Fruit fly (Drosophila melanogaster): ENCODE results near the gene CG4306.
"Not testable (repeated sequence)": the region's sequence is repeated elsewhere in the genome, so short reads cannot be mapped to it uniquely, and the experiment has no call there.

CG4306 gene

dm6 chr3L:18463063-18463462, at the start of gene CG4306:
Gene CG4306, minus strand, starts transcription at chr3L:18463163.
- no peak for TF ChIP-seq Dref (GFP tag; IDR thresholded peaks at IDR 0.05)
- TF ChIP-seq CG2199 (GFP tag; IDR thresholded peaks at IDR 0.05), result peak; percentile 57; the same call in 1 of the 3 replicates
- TF ChIP-seq PHDP (tag; optimal IDR thresholded peaks at IDR 0.05), result no peak
- TF ChIP-seq Pdp1 (GFP tag; optimal IDR thresholded peaks at IDR 0.05), result peak in 1 of 2 experiments; percentile 16

- TF ChIP-seq ash1 (GFP tag; optimal IDR thresholded peaks at IDR 0.05), result no peak
- peak; percentile 55 for TF ChIP-seq CG5180 (GFP tag; optimal IDR thresholded peaks at IDR 0.05)
- no peak for TF ChIP-seq CG15269 (tag; optimal IDR thresholded peaks at IDR 0.05)
- TF ChIP-seq CG5245 (GFP tag; optimal IDR thresholded peaks at IDR 0.05), result no peak
- no peak for TF ChIP-seq CG16815 (GFP tag; optimal IDR thresholded peaks at IDR 0.05)
- TF ChIP-seq Deaf1 (tag; optimal IDR thresholded peaks at IDR 0.05), result peak; percentile 93
- no peak for TF ChIP-seq ATbp (GFP tag; optimal IDR thresholded peaks at IDR 0.05)
- TF ChIP-seq CG9932 (GFP tag; IDR thresholded peaks at IDR 0.05), result no peak
- TF ChIP-seq z (GFP tag; IDR thresholded peaks at IDR 0.05), result no peak
- no peak for TF ChIP-seq Awh (GFP tag; IDR thresholded peaks at IDR 0.05)
- no peak for TF ChIP-seq fd3F (GFP tag; optimal IDR thresholded peaks at IDR 0.05)
- peak; percentile 76 for TF ChIP-seq Ets65A (GFP tag)
- TF ChIP-seq CG13894 (tag; optimal IDR thresholded peaks at IDR 0.05), result peak; percentile 59
- no peak for TF ChIP-seq chm (GFP tag; IDR thresholded peaks at IDR 0.05)
Observed at dm6 chr3L:18502425-18502824, 39.5 kb upstream of the CG4306 start, which contains the start of gene AstC-R2. Gene AstC-R2, minus strand, starts transcription at chr3L:18502557.

dm6 chr3L:18472284-18472683, 9.3 kb upstream of the CG4306 start, which contains the start of gene Met75Ca:
Gene Met75Ca, minus strand, starts transcription at chr3L:18472384.
- TF ChIP-seq trh (GFP tag; optimal IDR thresholded peaks at IDR 0.05); NFAT (GFP tag; IDR thresholded peaks at IDR 0.05); CG7357 (GFP tag; IDR thresholded peaks at IDR 0.05): not testable (repeated sequence)

DNA sequence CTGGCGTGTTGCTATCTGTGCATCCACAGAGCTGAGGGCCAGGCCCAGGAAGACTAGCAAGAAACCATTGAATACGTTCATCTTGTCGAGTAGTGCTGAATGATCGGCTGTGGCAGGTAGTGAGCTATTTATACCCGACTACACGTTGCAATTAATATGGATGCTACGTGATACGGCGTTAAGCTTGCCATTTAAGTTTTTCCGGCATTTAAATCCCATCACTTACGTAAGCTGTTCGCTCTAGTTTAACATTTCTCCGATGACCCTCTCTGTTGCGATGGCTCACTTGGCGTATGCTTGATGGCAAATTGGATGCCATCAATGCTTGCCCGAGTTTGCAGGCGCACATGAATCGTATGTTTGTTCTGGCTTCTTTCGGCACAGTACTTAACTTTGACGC, 6.6 kb upstream of the CG4306 start, which contains the start of gene Met75Cb:
Gene Met75Cb (minus strand): TSS at position 101 of the 400 bp plus-strand sequence.
- not testable (repeated sequence) for TF ChIP-seq CkIIα-i1 (GFP tag; IDR thresholded peaks at IDR 0.05); CG3847 (GFP tag; IDR thresholded peaks at IDR 0.05); CG8359 (GFP tag; optimal IDR thresholded peaks at IDR 0.05; ENCODE audit: borderline replicate concordance)

DNA sequence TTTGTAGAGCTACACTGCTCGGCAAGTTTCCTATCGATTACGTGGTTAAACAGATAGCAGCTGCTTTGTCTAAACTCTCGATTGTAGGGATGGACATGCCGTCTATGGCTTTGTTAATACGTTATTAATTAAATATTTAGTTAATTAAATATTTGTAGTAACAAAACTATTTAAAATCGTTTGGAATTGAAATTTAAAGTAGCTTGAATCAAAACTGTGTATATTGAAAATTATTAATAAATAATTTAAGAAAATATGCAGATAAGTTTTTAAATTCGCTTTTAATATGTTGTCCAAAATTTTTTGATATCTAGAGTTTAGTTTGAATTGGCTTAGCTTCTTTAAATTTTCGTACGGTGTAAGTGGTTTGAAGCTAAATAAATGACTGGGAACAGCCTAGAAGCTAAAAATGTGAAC, 2.0 kb downstream of the CG4306 start, which contains the start of gene CG32196:
Gene CG32196 (minus strand): TSS at position 38 of the 417 bp plus-strand sequence.
- TF ChIP-seq D (optimal IDR thresholded peaks at IDR 0.05) (no peak), D (GFP tag; optimal IDR thresholded peaks at IDR 0.05) (peak; percentile 78), unc-4 (GFP tag; IDR thresholded peaks at IDR 0.05; ENCODE audit: partially characterized antibody) (no peak), Hmx (GFP tag; optimal IDR thresholded peaks at IDR 0.05) (no peak), CG17829 (tag; optimal IDR thresholded peaks at IDR 0.05) (peak; percentile 92), Taf1 (GFP tag; IDR thresholded peaks at IDR 0.05) (peak; percentile 59), CG7963 (GFP tag; IDR thresholded peaks at IDR 0.05; ENCODE audit: partially characterized antibody) (no peak), chm (GFP tag; IDR thresholded peaks at IDR 0.05) (peak; percentile 55; the same call in 1 of the 2 replicates), CG2202 (tag; optimal IDR thresholded peaks at IDR 0.05) (peak; percentile 60), HLH3B (GFP tag; IDR thresholded peaks at IDR 0.05) (no peak; the same call in 1 of the 2 replicates), Eip74EF (GFP tag; optimal IDR thresholded peaks at IDR 0.05) (peak in 1 of 2 experiments; percentile 86), twi (tag; optimal IDR thresholded peaks at IDR 0.05) (peak; percentile 78), CG12299 (tag; optimal IDR thresholded peaks at IDR 0.05) (peak; percentile 80), dmrt11E (tag; optimal IDR thresholded peaks at IDR 0.05) (peak; percentile 84), sima (GFP tag; optimal IDR thresholded peaks at IDR 0.05) (no peak), CG14441 (GFP tag; IDR thresholded peaks at IDR 0.05) (peak; percentile 79), Fer3 (tag; optimal IDR thresholded peaks at IDR 0.05) (peak; percentile 86), z (GFP tag; IDR thresholded peaks at IDR 0.05) (no peak), CG7357 (GFP tag; IDR thresholded peaks at IDR 0.05) (no peak; the same call in 1 of the 3 replicates), crc (GFP tag; optimal IDR thresholded peaks at IDR 0.05) (no peak), CG17802 (tag; optimal IDR thresholded peaks at IDR 0.05) (peak; percentile 50), trh (GFP tag; optimal IDR thresholded peaks at IDR 0.05) (peak; percentile 71), D19A (tag; optimal IDR thresholded peaks at IDR 0.05) (peak; percentile 85)
